Worm (Caenorhabditis elegans) whole organism, young adult: ENCODE measurements around the gene erd-2.2.
A peak's percentile ranks its signal among the peaks of the same experiment; 100 is the strongest.

ENCODE experiments used
- B0336.3 ChIP-seq: fragments of 200-800 bp; sonication (Bioruptor generic); IDR thresholded peaks from 2 replicates; pipeline ENCODE4 v1.3.6; 2022; ENCODE audit warnings: missing genetic modification characterization, missing compliant biosample characterization
- C17E4.6 ChIP-seq: fragments of 200-800 bp; sonication (Bioruptor generic); IDR thresholded peaks from 2 replicates; pipeline ENCODE4 v1.3.6; 2022; ENCODE audit warnings: missing genetic modification reagents, missing genetic modification characterization, missing compliant biosample characterization
- F10E7.11 ChIP-seq: sonication (generic microtip); optimal IDR thresholded peaks from 2 replicates; lab custom pipeline; 2017; ENCODE audit warnings: mild to moderate bottlenecking, missing genetic modification characterization, moderate library complexity, missing compliant biosample characterization
- F22D6.2 ChIP-seq: sonication (generic microtip); optimal IDR thresholded peaks from 2 replicates; lab custom pipeline; 2016; ENCODE audit warnings: mild to moderate bottlenecking, missing genetic modification characterization, missing compliant biosample characterization
- F39B2.1 ChIP-seq: fragments of 200-800 bp; sonication (Bioruptor generic); IDR thresholded peaks from 2 replicates; pipeline ENCODE4 v1.3.6; 2022; ENCODE audit warnings: missing genetic modification reagents, missing genetic modification characterization, missing compliant biosample characterization
- F55B11.4 ChIP-seq: sonication (generic microtip); optimal IDR thresholded peaks from 2 replicates; lab custom pipeline; 2016; ENCODE audit warnings: missing compliant biosample characterization, missing genetic modification characterization, borderline replicate concordance; ENCODE audit not compliant: insufficient read depth
- T26A5.8 ChIP-seq: sonication (generic microtip); optimal IDR thresholded peaks from 2 replicates; lab custom pipeline; 2016; ENCODE audit warnings: missing genetic modification characterization, missing compliant biosample characterization
- Y53G8AR.9 ChIP-seq: fragments of 200-800 bp; sonication (Bioruptor generic); conservative IDR thresholded peaks from 2 replicates; pipeline ENCODE4 v1.3.6; 2022; ENCODE audit warnings: missing genetic modification reagents, missing genetic modification characterization, missing compliant biosample characterization
- Y79H2A.3 ChIP-seq: fragments of 200-800 bp; sonication (Bioruptor generic); conservative IDR thresholded peaks from 2 replicates; pipeline ENCODE4 v1.3.6; 2022; ENCODE audit warnings: missing genetic modification reagents, missing genetic modification characterization, missing compliant biosample characterization
- ama-1 ChIP-seq, 3 experiments: fragments of 150-350 bp in 1 of 3; sonication (generic microtip) in 2 of 3; optimal IDR thresholded peaks; 2 replicates each; lab custom pipeline; 2014 to 2018; ENCODE audit warnings: missing biosample characterization in 2 of 3, missing genetic modification characterization in 2 of 3, missing genetic modification reagents in 2 of 3
- aptf-3 ChIP-seq: fragments of 200-800 bp; sonication (Bioruptor generic); IDR thresholded peaks from 2 replicates; pipeline ENCODE4 v1.3.6; 2022; ENCODE audit warnings: missing genetic modification characterization, missing compliant biosample characterization
- attf-5 ChIP-seq: fragments of 200-800 bp; sonication (Bioruptor generic); optimal IDR thresholded peaks from 2 replicates; lab custom pipeline; 2018; ENCODE audit warnings: mild to moderate bottlenecking, missing genetic modification characterization, missing compliant biosample characterization
- cebp-2 ChIP-seq: fragments of 200-800 bp; sonication (Bioruptor generic); IDR thresholded peaks from 2 replicates; pipeline ENCODE4 v1.3.6; 2022; ENCODE audit warnings: missing genetic modification characterization, missing compliant biosample characterization
- chd-7 ChIP-seq: sonication (generic microtip); optimal IDR thresholded peaks from 2 replicates; lab custom pipeline; 2016; ENCODE audit warnings: mild to moderate bottlenecking, missing genetic modification characterization, moderate library complexity, missing compliant biosample characterization
- dox-1 ChIP-seq: fragments of 200-800 bp; sonication (Bioruptor generic); IDR thresholded peaks from 2 replicates; pipeline ENCODE4 v1.3.6; 2022; ENCODE audit warnings: missing genetic modification reagents, missing genetic modification characterization, missing compliant biosample characterization
- egrh-3 ChIP-seq: fragments of 200-800 bp; sonication (Bioruptor generic); IDR thresholded peaks from 2 replicates; pipeline ENCODE4 v1.3.6; 2022; ENCODE audit warnings: missing genetic modification reagents, missing genetic modification characterization, missing compliant biosample characterization
- ekl-4 ChIP-seq: fragments of 200-800 bp; sonication (Bioruptor generic); IDR thresholded peaks from 2 replicates; pipeline ENCODE4 v1.3.6; 2022; ENCODE audit warnings: missing genetic modification reagents, missing genetic modification characterization, missing compliant biosample characterization
- hsf-1 ChIP-seq: fragments of 200-800 bp; sonication (Bioruptor generic); IDR thresholded peaks from 2 replicates; pipeline ENCODE4 v1.3.6; 2022; ENCODE audit warnings: missing genetic modification reagents, missing genetic modification characterization, missing compliant biosample characterization
- lag-1 ChIP-seq: fragments of 200-800 bp; sonication (Bioruptor generic); IDR thresholded peaks from 2 replicates; pipeline ENCODE4 v1.3.6; 2022; ENCODE audit warnings: missing genetic modification reagents, missing genetic modification characterization, missing compliant biosample characterization
- lin-35 ChIP-seq, 3 experiments: fragments of 150-350 bp in 2 of 3; sonication (generic microtip) in 1 of 3; optimal IDR thresholded peaks; 2 replicates each; lab custom pipeline; 2014 to 2018; ENCODE audit warnings: missing biosample characterization in 3 of 3, missing genetic modification characterization in 3 of 3, missing genetic modification reagents in 3 of 3
- lir-1 ChIP-seq: fragments of 200-800 bp; sonication (Bioruptor generic); conservative IDR thresholded peaks from 2 replicates; pipeline ENCODE4 v1.3.6; 2022; ENCODE audit warnings: missing genetic modification reagents, missing genetic modification characterization, missing compliant biosample characterization
- mel-28 ChIP-seq: sonication (generic microtip); optimal IDR thresholded peaks from 2 replicates; lab custom pipeline; 2016; ENCODE audit warnings: borderline replicate concordance, mild to moderate bottlenecking, missing genetic modification characterization, missing compliant biosample characterization
- pbrm-1 ChIP-seq: fragments of 200-800 bp; sonication (Bioruptor generic); IDR thresholded peaks from 2 replicates; pipeline ENCODE4 v1.3.6; 2022; ENCODE audit warnings: missing genetic modification reagents, missing genetic modification characterization, missing compliant biosample characterization
- rcor-1 ChIP-seq: fragments of 200-800 bp; sonication (Bioruptor generic); IDR thresholded peaks from 2 replicates; pipeline ENCODE4 v1.3.6; 2022; ENCODE audit warnings: missing genetic modification reagents, missing genetic modification characterization, missing compliant biosample characterization
- sdz-38 ChIP-seq: sonication (generic microtip); optimal IDR thresholded peaks from 2 replicates; lab custom pipeline; 2016; ENCODE audit warnings: missing genotype, missing genetic modification characterization, missing compliant biosample characterization
- unc-130 ChIP-seq: sonication (generic microtip); optimal IDR thresholded peaks from 2 replicates; lab custom pipeline; 2016; ENCODE audit warnings: missing genetic modification reagents, missing genetic modification characterization, missing compliant biosample characterization
- xnd-1 ChIP-seq: sonication (generic microtip); optimal IDR thresholded peaks from 2 replicates; lab custom pipeline; 2016; ENCODE audit warnings: missing genotype, missing genetic modification reagents, missing genetic modification characterization, missing compliant biosample characterization
- zfh-2 ChIP-seq: fragments of 200-800 bp; sonication (Bioruptor generic); conservative IDR thresholded peaks from 2 replicates; pipeline ENCODE4 v1.3.6; 2022; ENCODE audit warnings: missing genetic modification reagents, missing genetic modification characterization, missing compliant biosample characterization
- ztf-25 ChIP-seq: fragments of 200-800 bp; sonication (Bioruptor generic); IDR thresholded peaks from 2 replicates; pipeline ENCODE4 v1.3.6; 2022; ENCODE audit warnings: missing genetic modification reagents, missing genetic modification characterization, missing compliant biosample characterization
- ztf-26 ChIP-seq: sonication (generic microtip); optimal IDR thresholded peaks from 2 replicates; lab custom pipeline; 2017; ENCODE audit warnings: missing genetic modification characterization, missing compliant biosample characterization
- ztf-28 ChIP-seq: fragments of 200-800 bp; sonication (Bioruptor generic); IDR thresholded peaks from 2 replicates; pipeline ENCODE4 v1.3.6; 2022; ENCODE audit warnings: missing genetic modification reagents, missing genetic modification characterization, missing compliant biosample characterization
- ztf-3 ChIP-seq: fragments of 200-800 bp; sonication (Bioruptor generic); optimal IDR thresholded peaks from 2 replicates; lab custom pipeline; 2018; ENCODE audit warnings: mild to moderate bottlenecking, missing genetic modification characterization, missing compliant biosample characterization
- ztf-6 ChIP-seq: fragments of 200-800 bp; sonication (Bioruptor generic); IDR thresholded peaks from 2 replicates; pipeline ENCODE4 v1.3.6; 2022; ENCODE audit warnings: missing genetic modification reagents, missing genetic modification characterization, missing compliant biosample characterization

erd-2.2 gene

DNA sequence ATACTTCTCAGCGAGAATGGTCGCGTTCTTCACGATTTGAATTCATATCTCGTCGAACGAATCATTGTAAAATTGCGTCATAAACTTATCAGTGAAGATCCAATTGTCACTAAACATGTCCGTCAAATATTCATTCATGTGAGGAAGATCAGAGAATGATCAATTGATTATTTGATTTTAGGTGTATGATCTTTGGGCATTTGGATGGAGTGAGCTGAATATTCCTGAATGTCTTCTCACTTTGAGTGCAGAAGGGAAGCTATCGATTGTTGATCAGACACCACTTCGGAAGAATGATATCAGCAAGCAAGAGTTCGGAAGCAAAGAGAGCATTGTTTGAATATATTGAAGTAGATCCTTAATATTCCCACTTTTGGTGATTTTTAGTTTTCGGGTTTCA lies 32.6 kb upstream of the erd-2.2 start (continued):
- peak; percentile 12 for TF ChIP-seq sdz-38
- TF ChIP-seq pbrm-1 (GFP tag; lab: Robert Waterston, UW), result peak; percentile 16; the same call in 1 of the 2 replicates
- TF ChIP-seq lin-35 (GFP tag; optimal IDR thresholded peaks at IDR 0.05; lab: Kevin White, UChicago), result peak in 1 of 3 experiments; percentile 56

DNA sequence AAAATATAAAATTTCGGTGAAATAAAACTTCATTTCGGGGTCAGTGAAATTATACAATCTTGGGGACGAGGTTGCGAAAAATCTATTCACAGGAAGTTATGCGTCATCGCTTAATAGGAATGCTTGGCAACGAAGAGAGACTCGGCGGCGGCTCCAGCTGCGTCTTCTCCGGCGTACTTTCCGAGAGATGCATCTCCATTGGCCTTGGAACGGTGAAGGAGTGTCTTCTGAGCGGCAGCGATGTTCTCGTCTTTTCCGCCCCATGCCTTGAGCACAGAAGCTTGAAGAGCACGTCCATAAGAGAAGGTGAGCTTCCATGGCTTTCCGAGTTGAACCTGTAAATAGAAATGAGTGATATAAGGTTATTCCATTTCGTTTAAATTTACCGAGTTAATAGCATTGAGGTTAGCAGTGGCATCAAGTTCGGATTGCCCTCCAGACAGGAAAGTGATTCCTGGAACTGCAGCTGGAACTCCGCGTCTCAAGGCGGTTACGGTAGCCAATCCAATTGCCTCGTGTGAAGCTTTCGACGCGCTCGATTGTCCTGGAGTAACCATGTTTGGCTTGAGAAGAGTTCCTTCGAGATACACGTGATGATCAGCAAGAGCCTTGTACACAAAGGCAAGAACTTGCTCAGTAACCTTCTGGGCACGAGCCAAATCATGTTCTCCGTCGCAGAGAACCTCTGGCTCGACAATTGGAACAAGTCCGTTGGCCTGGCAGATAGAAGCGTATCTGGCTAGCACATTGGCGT lies 32.0 kb upstream of the erd-2.2 start:
- 0 out of 2 replicates have a peak, but pooled peaks have one; percentile 4 for TF ChIP-seq pbrm-1 (GFP tag; lab: Robert Waterston, UW)
- TF ChIP-seq chd-7 (tag; lab: Kevin White, UChicago), result no peak
- TF ChIP-seq attf-5 (GFP tag; lab: Kevin White, UChicago), result no peak
- peak; percentile 51 for TF ChIP-seq ama-1 (optimal IDR thresholded peaks at IDR 0.05; lab: Kevin White, UChicago)
- TF ChIP-seq ama-1 (GFP tag; optimal IDR thresholded peaks at IDR 0.05; lab: Kevin White, UChicago), result no peak
- peak; percentile 28; the same call in 1 of the 2 replicates for TF ChIP-seq egrh-3 (GFP tag; lab: Robert Waterston, UW)
- TF ChIP-seq lag-1 (GFP tag; lab: Robert Waterston, UW), result no peak
- TF ChIP-seq mel-28 (tag; lab: Kevin White, UChicago), result no peak
- no peak for TF ChIP-seq ztf-6 (GFP tag; lab: Robert Waterston, UW)
- peak; percentile 54; the same call in 1 of the 2 replicates for TF ChIP-seq zfh-2 (GFP tag; lab: Robert Waterston, UW)
- TF ChIP-seq ekl-4, result 0 out of 2 replicates have a peak, but pooled peaks have one; percentile 10
- no peak for TF ChIP-seq sdz-38

DNA sequence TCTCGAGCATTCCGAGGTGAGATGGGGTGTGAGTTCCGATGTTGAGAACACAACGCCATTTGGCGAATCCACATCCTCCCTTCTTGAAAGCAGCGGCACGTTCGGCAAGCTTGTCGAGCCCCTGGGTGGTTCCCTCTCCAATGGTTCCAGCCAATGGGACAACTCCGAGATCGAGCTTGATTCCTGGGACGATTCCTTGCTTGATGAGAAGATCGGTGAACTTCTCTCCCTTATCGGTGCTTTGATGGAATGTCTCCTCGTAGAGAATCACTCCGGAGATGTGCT lies 31.5 kb upstream of the erd-2.2 start:
- no peak for TF ChIP-seq C17E4.6 (GFP tag; lab: Robert Waterston, UW)
- no peak for TF ChIP-seq lir-1 (GFP tag; lab: Robert Waterston, UW)
- no peak for TF ChIP-seq F10E7.11 (tag; lab: Kevin White, UChicago)
- no peak for TF ChIP-seq T26A5.8 (tag; lab: Kevin White, UChicago)
- no peak for TF ChIP-seq aptf-3 (GFP tag; lab: Robert Waterston, UW)
- no peak for TF ChIP-seq xnd-1 (tag; lab: Kevin White, UChicago)
- peak; percentile 61; the same call in 1 of the 2 replicates for TF ChIP-seq zfh-2 (GFP tag; lab: Robert Waterston, UW)
- no peak for TF ChIP-seq unc-130 (GFP tag; lab: Kevin White, UChicago)
- TF ChIP-seq ztf-3 (GFP tag; lab: Kevin White, UChicago), result no peak
- 0 out of 2 replicates have a peak, but pooled peaks have one; percentile 41 for TF ChIP-seq ztf-28
- no peak for TF ChIP-seq B0336.3 (GFP tag; lab: Robert Waterston, UW)
- peak; percentile 4 for TF ChIP-seq ztf-26 (tag; lab: Kevin White, UChicago)
- TF ChIP-seq rcor-1 (GFP tag; lab: Robert Waterston, UW), result no peak
- no peak for TF ChIP-seq cebp-2 (GFP tag; lab: Robert Waterston, UW)
- no peak for TF ChIP-seq Y79H2A.3
- 0 out of 2 replicates have a peak, but pooled peaks have one; percentile 24 for TF ChIP-seq Y53G8AR.9 (GFP tag; lab: Robert Waterston, UW)
- TF ChIP-seq dox-1 (GFP tag; lab: Robert Waterston, UW), result peak; percentile 21; the same call in 1 of the 2 replicates
- TF ChIP-seq F39B2.1 (GFP tag; lab: Robert Waterston, UW), result no peak
- TF ChIP-seq F22D6.2 (tag; lab: Kevin White, UChicago), result no peak
- TF ChIP-seq hsf-1 (GFP tag; lab: Robert Waterston, UW), result 0 out of 2 replicates have a peak, but pooled peaks have one; percentile 38

DNA sequence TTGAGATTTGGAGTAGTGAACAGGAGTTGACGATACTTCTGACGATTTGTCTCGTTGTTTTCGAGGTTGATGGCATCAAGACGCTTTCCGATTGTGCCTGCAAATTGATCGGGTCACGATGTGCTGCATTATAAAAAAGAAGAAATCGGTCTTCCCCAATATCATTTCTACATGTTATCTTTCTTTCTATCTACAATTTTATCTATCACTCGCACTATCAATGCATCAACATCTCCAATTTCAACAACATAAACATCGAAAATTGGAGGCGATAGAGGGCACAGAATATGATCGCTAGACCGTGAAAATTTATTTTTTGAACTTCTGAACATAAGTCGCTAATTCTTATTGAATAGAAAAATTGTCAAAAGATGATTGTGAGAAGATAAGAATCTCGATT lies 31.1 kb upstream of the erd-2.2 start:
- TF ChIP-seq F55B11.4 (tag; lab: Kevin White, UChicago), result no peak
- no peak for TF ChIP-seq ztf-25 (GFP tag; lab: Robert Waterston, UW)
